Fruit fly (Drosophila melanogaster) whole organism, embryonic: ENCODE measurements around the gene TyrRS.

Source experiments
- Aef1 ChIP-seq: fragments of 200-800 bp; sonication (Bioruptor generic); IDR thresholded peaks from 3 replicates; pipeline ENCODE4 v1.3.6; 2022; ENCODE audit warnings: missing biosample characterization, missing genetic modification characterization
- Atf6 ChIP-seq: fragments of 200-800 bp; sonication (Bioruptor generic); IDR thresholded peaks from 2 replicates; pipeline ENCODE4 v1.3.6; 2022; ENCODE audit warnings: missing biosample characterization, missing genetic modification characterization
- CG11456 ChIP-seq: fragments of 200-800 bp; sonication (Bioruptor generic); IDR thresholded peaks from 3 replicates; pipeline ENCODE4 v1.3.6; 2022; ENCODE audit warnings: missing biosample characterization, missing genetic modification characterization
- CG12659 ChIP-seq: fragments of 200-800 bp; sonication (Bioruptor generic); optimal IDR thresholded peaks from 3 replicates; lab custom pipeline; 2017; ENCODE audit warnings: mild to moderate bottlenecking, missing biosample characterization, missing genetic modification reagents, missing genetic modification characterization
- CG13123 ChIP-seq: fragments of 200-800 bp; sonication (Bioruptor generic); optimal IDR thresholded peaks from 2 replicates; lab custom pipeline; 2016; ENCODE audit warnings: missing biosample characterization, missing genetic modification characterization
- CG14441 ChIP-seq: fragments of 200-800 bp; sonication (Bioruptor generic); IDR thresholded peaks from 2 replicates; pipeline ENCODE4 v1.3.6; 2022; ENCODE audit warnings: missing biosample characterization, missing genetic modification characterization
- CG15479 ChIP-seq: fragments of 200-800 bp; sonication (Bioruptor generic); optimal IDR thresholded peaks from 3 replicates; lab custom pipeline; 2019; ENCODE audit warnings: missing biosample characterization, mild to moderate bottlenecking, missing genetic modification characterization, moderate library complexity
- CG17912 ChIP-seq: fragments of 200-800 bp; sonication (Bioruptor generic); optimal IDR thresholded peaks from 2 replicates; lab custom pipeline; 2018; ENCODE audit warnings: missing biosample characterization, mild to moderate bottlenecking, missing genetic modification characterization
- CG2199 ChIP-seq: fragments of 200-800 bp; sonication (Bioruptor generic); IDR thresholded peaks from 3 replicates; pipeline ENCODE4 v1.3.6; 2022; ENCODE audit warnings: missing biosample characterization, missing genetic modification characterization
- CG31441 ChIP-seq: fragments of 200-800 bp; sonication (Bioruptor generic); IDR thresholded peaks from 2 replicates; pipeline ENCODE4 v1.3.6; 2022; ENCODE audit warnings: missing biosample characterization, missing genetic modification characterization
- CG33557 ChIP-seq: fragments of 200-800 bp; sonication (Bioruptor generic); optimal IDR thresholded peaks from 2 replicates; lab custom pipeline; 2019; ENCODE audit warnings: missing biosample characterization, mild to moderate bottlenecking, missing genetic modification characterization, moderate library complexity
- CG4360 ChIP-seq: fragments of 200-800 bp; sonication (Bioruptor generic); IDR thresholded peaks from 2 replicates; pipeline ENCODE4 v1.3.6; 2022; ENCODE audit warnings: missing biosample characterization, missing genetic modification characterization
- CG4820 ChIP-seq: fragments of 200-800 bp; sonication (Bioruptor generic); optimal IDR thresholded peaks from 3 replicates; lab custom pipeline; 2016; ENCODE audit warnings: missing biosample characterization, missing genetic modification characterization
- CG6272 ChIP-seq: fragments of 200-800 bp; sonication (Bioruptor generic); IDR thresholded peaks from 2 replicates; pipeline ENCODE4 v1.3.6; 2022; ENCODE audit warnings: missing biosample characterization, missing genetic modification characterization
- CG6683 ChIP-seq: fragments of 200-800 bp; sonication (Bioruptor generic); optimal IDR thresholded peaks from 2 replicates; lab custom pipeline; 2017; ENCODE audit warnings: missing biosample characterization, mild to moderate bottlenecking, missing genetic modification characterization, missing genetic modification reagents
- CG6854 ChIP-seq: fragments of 200-800 bp; sonication (Bioruptor generic); optimal IDR thresholded peaks from 3 replicates; lab custom pipeline; 2017; ENCODE audit warnings: missing biosample characterization, mild to moderate bottlenecking, missing genetic modification characterization
- CG8089 ChIP-seq: fragments of 200-800 bp; sonication (Bioruptor generic); optimal IDR thresholded peaks from 3 replicates; lab custom pipeline; 2016; ENCODE audit warnings: missing biosample characterization, missing genetic modification characterization
- CG8290 ChIP-seq, 3 experiments: fragments of 200-800 bp; sonication (Bioruptor generic); optimal IDR thresholded peaks; 2 replicates each; lab custom pipeline; 2016 to 2019; ENCODE audit warnings: missing biosample characterization in 3 of 3, missing genetic modification characterization in 3 of 3, mild to moderate bottlenecking in 2 of 3, moderate library complexity in 1 of 3
- Drgx ChIP-seq: fragments of 200-800 bp; sonication (Bioruptor generic); IDR thresholded peaks from 2 replicates; pipeline ENCODE4 v1.3.6; 2022; ENCODE audit warnings: missing biosample characterization, missing genetic modification characterization
- Eip74EF ChIP-seq, 2 experiments: fragments of 200-800 bp in 1 of 2; fragments of >200 bp in 1 of 2; sonication (Bioruptor generic) in 1 of 2; optimal IDR thresholded peaks; 2 replicates each; lab custom pipeline; 2017 to 2019; ENCODE audit warnings: missing biosample characterization in 2 of 2, missing genetic modification characterization in 2 of 2, mild to moderate bottlenecking in 1 of 2, moderate library complexity in 1 of 2
- Ets97D ChIP-seq: fragments of 200-800 bp; sonication (Bioruptor generic); optimal IDR thresholded peaks from 3 replicates; lab custom pipeline; 2016; ENCODE audit warnings: missing biosample characterization, missing genetic modification characterization
- GATAe ChIP-seq: fragments of 200-800 bp; sonication (Bioruptor generic); conservative IDR thresholded peaks from 2 replicates; pipeline ENCODE4 v1.3.6; 2022; ENCODE audit warnings: missing biosample characterization, missing genetic modification characterization
- HmgZ ChIP-seq: fragments of 200-800 bp; sonication (Bioruptor generic); optimal IDR thresholded peaks from 2 replicates; lab custom pipeline; 2018; ENCODE audit warnings: missing biosample characterization, mild to moderate bottlenecking, missing genetic modification characterization
- Hr3 ChIP-seq: fragments of 200-800 bp; sonication (Bioruptor generic); optimal IDR thresholded peaks from 3 replicates; lab custom pipeline; 2016; ENCODE audit warnings: missing biosample characterization, missing genetic modification characterization
- Lpt ChIP-seq: fragments of >200 bp; optimal IDR thresholded peaks from 2 replicates; lab custom pipeline; 2018; ENCODE audit warnings: missing biosample characterization, missing genetic modification characterization
- MBD-R2 ChIP-seq: fragments of 200-800 bp; sonication (Bioruptor generic); IDR thresholded peaks from 2 replicates; pipeline ENCODE4 v1.3.6; 2022; ENCODE audit warnings: missing biosample characterization, missing genetic modification characterization
- MESR4 ChIP-seq: fragments of 200-800 bp; sonication (Bioruptor generic); optimal IDR thresholded peaks from 2 replicates; lab custom pipeline; 2018; ENCODE audit warnings: missing biosample characterization, mild to moderate bottlenecking, missing genetic modification characterization, moderate library complexity
- NfI ChIP-seq: fragments of 200-800 bp; sonication (Bioruptor generic); optimal IDR thresholded peaks from 3 replicates; lab custom pipeline; 2018; ENCODE audit warnings: missing biosample characterization, mild to moderate bottlenecking, missing genetic modification characterization, moderate library complexity
- Six4 ChIP-seq: fragments of 200-800 bp; sonication (Bioruptor generic); optimal IDR thresholded peaks from 2 replicates; lab custom pipeline; 2016; ENCODE audit warnings: missing biosample characterization, missing genetic modification characterization
- Stat92E ChIP-seq, 3 experiments: fragments of >200 bp in 2 of 3; fragments of 200-800 bp in 1 of 3; sonication (Bioruptor generic) in 1 of 3; optimal IDR thresholded peaks; 2 replicates each; lab custom pipeline; 2017 to 2019; ENCODE audit warnings: missing biosample characterization in 3 of 3, missing genetic modification characterization in 3 of 3, mild to moderate bottlenecking in 1 of 3, moderate library complexity in 1 of 3
- Trl ChIP-seq, 3 experiments: fragments of >200 bp in 2 of 3; fragments of 200-800 bp in 1 of 3; sonication (Bioruptor generic) in 1 of 3; optimal IDR thresholded peaks; 2 replicates in 1 of 3; 3 replicates in 2 of 3; lab custom pipeline; 2016 to 2017; ENCODE audit warnings: missing biosample characterization in 1 of 3, missing genetic modification characterization in 1 of 3
- cg ChIP-seq: fragments of 200-800 bp; sonication (Bioruptor generic); optimal IDR thresholded peaks from 3 replicates; lab custom pipeline; 2019; ENCODE audit warnings: missing biosample characterization, mild to moderate bottlenecking, missing genetic modification characterization, moderate library complexity
- chif ChIP-seq, 2 experiments: fragments of 200-800 bp; sonication (Bioruptor generic); optimal IDR thresholded peaks; 3 replicates each; lab custom pipeline; 2016; ENCODE audit warnings: missing biosample characterization in 2 of 2, missing genetic modification characterization in 2 of 2
- danr ChIP-seq: fragments of 200-800 bp; sonication (Bioruptor generic); IDR thresholded peaks from 2 replicates; pipeline ENCODE4 v1.3.6; 2022; ENCODE audit warnings: missing biosample characterization, missing genetic modification characterization
- disco-r ChIP-seq: fragments of 200-800 bp; sonication (Bioruptor generic); optimal IDR thresholded peaks from 2 replicates; lab custom pipeline; 2016; ENCODE audit warnings: missing biosample characterization, missing genetic modification characterization
- eyg ChIP-seq: fragments of 200-800 bp; sonication (Bioruptor generic); optimal IDR thresholded peaks from 3 replicates; lab custom pipeline; 2016; ENCODE audit warnings: missing biosample characterization, missing genetic modification characterization
- gce ChIP-seq: fragments of 200-800 bp; sonication (Bioruptor generic); IDR thresholded peaks from 3 replicates; pipeline ENCODE4 v1.3.6; 2022; ENCODE audit warnings: missing biosample characterization, missing genetic modification characterization
- gro ChIP-seq: fragments of 200-800 bp; sonication (Bioruptor generic); optimal IDR thresholded peaks from 2 replicates; lab custom pipeline; 2016; ENCODE audit warnings: missing biosample characterization, missing genetic modification characterization
- gsb ChIP-seq: fragments of 200-800 bp; sonication (Bioruptor generic); IDR thresholded peaks from 2 replicates; pipeline ENCODE4 v1.3.6; 2022; ENCODE audit warnings: missing biosample characterization, missing genetic modification characterization
- inv ChIP-seq: fragments of 200-800 bp; sonication (Bioruptor generic); IDR thresholded peaks from 2 replicates; pipeline ENCODE4 v1.3.6; 2022; ENCODE audit warnings: missing biosample characterization, missing genetic modification characterization; ENCODE audit not compliant: partially characterized antibody
- maf-S ChIP-seq: fragments of 200-800 bp; sonication (Bioruptor generic); optimal IDR thresholded peaks from 2 replicates; lab custom pipeline; 2016; ENCODE audit warnings: missing biosample characterization, missing genetic modification characterization
- nerfin-1 ChIP-seq: fragments of 200-800 bp; sonication (Bioruptor generic); optimal IDR thresholded peaks from 3 replicates; lab custom pipeline; 2019; ENCODE audit warnings: missing biosample characterization, mild to moderate bottlenecking, missing genetic modification characterization, moderate library complexity
- onecut ChIP-seq: fragments of 200-800 bp; sonication (Bioruptor generic); IDR thresholded peaks from 2 replicates; pipeline ENCODE4 v1.3.6; 2022; ENCODE audit warnings: missing biosample characterization, missing genetic modification characterization
- phol ChIP-seq: fragments of 200-800 bp; sonication (Bioruptor generic); optimal IDR thresholded peaks from 3 replicates; lab custom pipeline; 2018; ENCODE audit warnings: missing biosample characterization, mild to moderate bottlenecking, missing genetic modification characterization, moderate library complexity
- ro ChIP-seq: fragments of 200-800 bp; sonication (Bioruptor generic); IDR thresholded peaks from 2 replicates; pipeline ENCODE4 v1.3.6; 2022; ENCODE audit warnings: missing biosample characterization, missing genetic modification characterization
- schlank ChIP-seq: fragments of 200-800 bp; sonication (Bioruptor generic); optimal IDR thresholded peaks from 2 replicates; lab custom pipeline; 2018; ENCODE audit warnings: missing biosample characterization, mild to moderate bottlenecking, missing genetic modification characterization
- sens ChIP-seq: fragments of 200-800 bp; sonication (Bioruptor generic); peaks from one replicate; lab custom pipeline; 2016; ENCODE audit warnings: missing biosample characterization, missing genetic modification characterization
- sr ChIP-seq: fragments of 200-800 bp; sonication (Bioruptor generic); IDR thresholded peaks from 3 replicates; pipeline ENCODE4 v1.3.6; 2022; ENCODE audit warnings: missing biosample characterization, missing genetic modification characterization

TyrRS gene

dm6 chr3L:16385252-16385879, 33.7 kb downstream of the TyrRS start (continued):
- no peak for TF ChIP-seq CG33557
- no peak for TF ChIP-seq NfI (GFP tag; lab: Kevin White, UChicago)
- no peak for TF ChIP-seq gro (GFP tag; lab: Kevin White, UChicago)
- peak; percentile 64; the same call in 2 of the 3 replicates for TF ChIP-seq CG2199 (GFP tag; lab: Robert Waterston, UW)
- TF ChIP-seq CG4360 (GFP tag; lab: Robert Waterston, UW), result 0 out of 2 replicates have a peak, but pooled peaks have one; percentile 19
- peak; percentile 97 for TF ChIP-seq cg (GFP tag; lab: Kevin White, UChicago)
- TF ChIP-seq CG13123 (GFP tag; lab: Kevin White, UChicago), result no peak
- TF ChIP-seq CG4820 (GFP tag; lab: Kevin White, UChicago), result no peak
- peak; percentile 64 for TF ChIP-seq CG15479
- no peak for TF ChIP-seq Stat92E (GFP tag; optimal IDR thresholded peaks at IDR 0.05; lab: Kevin White, UChicago)
- TF ChIP-seq CG8089 (GFP tag; lab: Kevin White, UChicago), result no peak
- peak; percentile 31; the same call in 1 of the 2 replicates for TF ChIP-seq Drgx (GFP tag; lab: Robert Waterston, UW)
- no peak for TF ChIP-seq CG31441 (GFP tag; lab: Robert Waterston, UW)
- no peak for TF ChIP-seq CG6854 (GFP tag; lab: Kevin White, UChicago)
- TF ChIP-seq schlank (tag; lab: Kevin White, UChicago), result no peak
- TF ChIP-seq Eip74EF (GFP tag; optimal IDR thresholded peaks at IDR 0.05; lab: Kevin White, UChicago), result no peak
- TF ChIP-seq Hr3 (GFP tag; lab: Kevin White, UChicago), result no peak
- TF ChIP-seq CG17912, result no peak
- peak; percentile 63 for TF ChIP-seq MESR4 (GFP tag; lab: Kevin White, UChicago)
- peak in 1 of 2 experiments; percentile 2 for TF ChIP-seq Trl (optimal IDR thresholded peaks at IDR 0.05; lab: Kevin White, UChicago)
- no peak for TF ChIP-seq Trl (GFP tag; optimal IDR thresholded peaks at IDR 0.05; lab: Kevin White, UChicago)
- no peak for TF ChIP-seq GATAe (GFP tag; lab: Robert Waterston, UW)
- 0 out of 2 replicates have a peak, but pooled peaks have one; percentile 30 for TF ChIP-seq Atf6 (GFP tag; lab: Robert Waterston, UW)
- no peak for TF ChIP-seq gsb
- peak; percentile 17 for TF ChIP-seq nerfin-1 (tag; lab: Kevin White, UChicago)

DNA sequence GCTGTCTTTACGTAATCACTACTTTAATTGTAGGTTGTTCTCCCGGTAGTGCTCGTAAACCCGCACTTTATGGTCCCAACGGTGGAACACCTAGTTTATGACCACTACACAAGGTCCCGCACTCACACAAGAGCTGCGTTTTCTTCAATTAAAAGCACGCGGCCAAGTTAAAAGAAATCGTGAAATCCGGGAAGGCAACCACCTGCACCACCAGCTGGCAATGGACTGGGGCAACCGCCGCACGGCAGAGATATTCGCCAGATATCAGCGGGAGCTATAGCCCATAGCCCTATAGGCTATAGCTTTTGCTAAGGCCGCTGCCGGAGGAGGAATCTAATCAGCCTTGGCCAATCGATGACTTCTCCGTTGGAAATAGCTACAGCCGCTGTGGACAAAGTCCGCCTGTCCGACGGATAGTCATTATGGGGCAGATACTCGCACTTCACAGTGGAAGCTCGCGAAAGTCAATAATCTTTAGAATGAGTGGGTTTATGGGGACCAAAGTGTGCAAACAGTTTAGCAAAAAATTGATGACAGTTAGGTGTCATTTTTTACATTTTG, 34.9 kb downstream of the TyrRS start:
- peak; percentile 44 for TF ChIP-seq sens (GFP tag; lab: Kevin White, UChicago)
- no peak for TF ChIP-seq CG6683 (GFP tag; lab: Kevin White, UChicago)
- no peak for TF ChIP-seq phol (tag; lab: Kevin White, UChicago)
- no peak for TF ChIP-seq HmgZ
- no peak for TF ChIP-seq Atf6 (GFP tag; lab: Robert Waterston, UW)
- no peak for TF ChIP-seq maf-S (GFP tag; lab: Kevin White, UChicago)
- 0 out of 2 replicates have a peak, but pooled peaks have one; percentile 11 for TF ChIP-seq ro (GFP tag; lab: Robert Waterston, UW)
- TF ChIP-seq Ets97D (GFP tag; lab: Kevin White, UChicago), result no peak
- TF ChIP-seq CG8290 (GFP tag; optimal IDR thresholded peaks at IDR 0.05; lab: Kevin White, UChicago), result no peak
- no peak for TF ChIP-seq CG8290 (tag; optimal IDR thresholded peaks at IDR 0.05; lab: Kevin White, UChicago)
- no peak for TF ChIP-seq inv (GFP tag; lab: Robert Waterston, UW)
- no peak for TF ChIP-seq disco-r (GFP tag; lab: Kevin White, UChicago)
- no peak for TF ChIP-seq Six4 (GFP tag; lab: Kevin White, UChicago)
- no peak for TF ChIP-seq gce
- no peak for TF ChIP-seq MBD-R2 (GFP tag; lab: Robert Waterston, UW)
- no peak for TF ChIP-seq CG6272 (GFP tag; lab: Robert Waterston, UW)
- TF ChIP-seq Aef1 (GFP tag; lab: Robert Waterston, UW), result no peak
- no peak for TF ChIP-seq chif (GFP tag; optimal IDR thresholded peaks at IDR 0.05; lab: Kevin White, UChicago)
- no peak for TF ChIP-seq Eip74EF (GFP tag; optimal IDR thresholded peaks at IDR 0.05; lab: Kevin White, UChicago)
- no peak for TF ChIP-seq CG11456
- TF ChIP-seq sr (GFP tag; lab: Robert Waterston, UW), result no peak
- no peak for TF ChIP-seq onecut (GFP tag; lab: Robert Waterston, UW)
- no peak for TF ChIP-seq CG14441 (GFP tag; lab: Robert Waterston, UW)
- no peak for TF ChIP-seq eyg (GFP tag; lab: Kevin White, UChicago)
- TF ChIP-seq danr (GFP tag; lab: Robert Waterston, UW), result no peak
- TF ChIP-seq CG12659 (GFP tag; lab: Kevin White, UChicago), result no peak
- no peak for TF ChIP-seq Lpt (GFP tag; lab: Kevin White, UChicago)
